Worm (Caenorhabditis elegans) whole organism, L2 larva: ENCODE results near the gene slc-28.1.

Source experiments
- C34F6.9 ChIP-seq: fragments of 150-350 bp; optimal IDR thresholded peaks from 2 replicates; lab custom pipeline; 2014; ENCODE audit warnings: missing biosample characterization, missing genetic modification characterization
- F13H6.1 ChIP-seq: sonication (generic microtip); optimal IDR thresholded peaks from 2 replicates; lab custom pipeline; 2016; ENCODE audit warnings: missing genetic modification characterization, missing compliant biosample characterization
- R02D3.7 ChIP-seq: fragments of 150-350 bp; optimal IDR thresholded peaks from 2 replicates; lab custom pipeline; 2014; ENCODE audit warnings: missing biosample characterization, missing genetic modification characterization
- Y55F3AM.14 ChIP-seq: fragments of 200-800 bp; sonication (Bioruptor generic); optimal IDR thresholded peaks from 2 replicates; lab custom pipeline; 2018; ENCODE audit warnings: mild to moderate bottlenecking, missing genetic modification characterization, missing compliant biosample characterization
- ZK546.5 ChIP-seq: sonication (generic microtip); optimal IDR thresholded peaks from 2 replicates; lab custom pipeline; 2017; ENCODE audit warnings: missing biosample characterization, missing genetic modification characterization
- alr-1 ChIP-seq: fragments of 150-350 bp; optimal IDR thresholded peaks from 2 replicates; lab custom pipeline; 2014; ENCODE audit warnings: missing biosample characterization, missing genetic modification characterization
- ama-1 ChIP-seq: fragments of 150-350 bp; optimal IDR thresholded peaks from 2 replicates; lab custom pipeline; 2018; ENCODE audit warnings: inconsistent platforms
- ceh-16 ChIP-seq: fragments of 150-350 bp; optimal IDR thresholded peaks from 2 replicates; lab custom pipeline; 2014; ENCODE audit warnings: missing biosample characterization, missing genetic modification characterization
- ceh-82 ChIP-seq: fragments of 150-350 bp; optimal IDR thresholded peaks from 2 replicates; lab custom pipeline; 2014; ENCODE audit warnings: missing biosample characterization, missing genetic modification characterization
- crh-2 ChIP-seq: sonication (generic microtip); optimal IDR thresholded peaks from 2 replicates; lab custom pipeline; 2017; ENCODE audit warnings: missing biosample characterization, missing genetic modification characterization
- dmd-4 ChIP-seq: sonication (generic microtip); optimal IDR thresholded peaks from 2 replicates; lab custom pipeline; 2017; ENCODE audit warnings: missing biosample characterization, missing genetic modification characterization
- egl-27 ChIP-seq: sonication (generic microtip); optimal IDR thresholded peaks from 3 replicates; lab custom pipeline; 2017; ENCODE audit warnings: missing biosample characterization, missing genetic modification reagents, missing genetic modification characterization
- elt-1 ChIP-seq: fragments of 150-350 bp; optimal IDR thresholded peaks from 2 replicates; lab custom pipeline; 2014; ENCODE audit warnings: missing biosample characterization, missing genetic modification characterization
- fos-1 ChIP-seq: fragments of 150-350 bp; optimal IDR thresholded peaks from 2 replicates; lab custom pipeline; 2014; ENCODE audit warnings: missing biosample characterization, missing genetic modification characterization
- gmeb-1 ChIP-seq: fragments of 150-350 bp; optimal IDR thresholded peaks from 2 replicates; lab custom pipeline; 2014; ENCODE audit warnings: missing biosample characterization, missing genetic modification characterization
- lin-11 ChIP-seq: fragments of 150-350 bp; sonication (generic microtip); optimal IDR thresholded peaks from 2 replicates; lab custom pipeline; 2014; ENCODE audit warnings: missing biosample characterization, missing genetic modification characterization, inconsistent platforms, mixed read lengths
- lin-13 ChIP-seq: fragments of 150-350 bp; optimal IDR thresholded peaks from 2 replicates; lab custom pipeline; 2014; ENCODE audit warnings: missing biosample characterization, missing genetic modification reagents, missing genetic modification characterization
- lin-39 ChIP-seq: fragments of 150-350 bp; optimal IDR thresholded peaks from 2 replicates; lab custom pipeline; 2014; ENCODE audit warnings: missing biosample characterization, missing genetic modification reagents, missing genetic modification characterization
- mab-5 ChIP-seq: fragments of 150-350 bp; optimal IDR thresholded peaks from 2 replicates; lab custom pipeline; 2014; ENCODE audit warnings: missing biosample characterization, missing genetic modification characterization
- mbf-1 ChIP-seq: sonication (generic microtip); optimal IDR thresholded peaks from 2 replicates; lab custom pipeline; 2017; ENCODE audit warnings: missing biosample characterization, missing genetic modification characterization
- nhr-11 ChIP-seq: fragments of 150-350 bp; optimal IDR thresholded peaks from 2 replicates; lab custom pipeline; 2014; ENCODE audit warnings: missing biosample characterization, missing genetic modification characterization
- nhr-12 ChIP-seq: fragments of 150-350 bp; optimal IDR thresholded peaks from 2 replicates; lab custom pipeline; 2014; ENCODE audit warnings: missing biosample characterization, missing genetic modification characterization
- nhr-129 ChIP-seq: fragments of 150-350 bp; optimal IDR thresholded peaks from 2 replicates; lab custom pipeline; 2014; ENCODE audit warnings: missing biosample characterization, missing genetic modification characterization
- nhr-23 ChIP-seq: fragments of 150-350 bp; optimal IDR thresholded peaks from 2 replicates; lab custom pipeline; 2014; ENCODE audit warnings: missing biosample characterization, missing genetic modification reagents, missing genetic modification characterization
- nhr-6 ChIP-seq: fragments of 150-350 bp; optimal IDR thresholded peaks from 2 replicates; lab custom pipeline; 2014; ENCODE audit warnings: missing biosample characterization, missing genetic modification characterization
- peb-1 ChIP-seq: fragments of 150-350 bp; optimal IDR thresholded peaks from 2 replicates; lab custom pipeline; 2014; ENCODE audit warnings: missing biosample characterization, missing genetic modification characterization
- sem-4 ChIP-seq: fragments of 150-350 bp; optimal IDR thresholded peaks from 2 replicates; lab custom pipeline; 2014; ENCODE audit warnings: missing biosample characterization, missing genetic modification reagents, missing genetic modification characterization
- skn-1 ChIP-seq: sonication (generic microtip); optimal IDR thresholded peaks from 2 replicates; lab custom pipeline; 2017; ENCODE audit warnings: missing biosample characterization, missing genetic modification characterization
- sma-3 ChIP-seq: sonication (generic microtip); optimal IDR thresholded peaks from 2 replicates; lab custom pipeline; 2016; ENCODE audit warnings: missing genetic modification reagents, missing genetic modification characterization, missing compliant biosample characterization
- snpc-4 ChIP-seq: fragments of 150-350 bp; optimal IDR thresholded peaks from 2 replicates; lab custom pipeline; 2014; ENCODE audit warnings: missing biosample characterization, missing genetic modification characterization
- unc-62 ChIP-seq: fragments of 150-350 bp; optimal IDR thresholded peaks from 2 replicates; lab custom pipeline; 2014; ENCODE audit warnings: missing biosample characterization, missing genetic modification reagents, missing genetic modification characterization
- zag-1 ChIP-seq: fragments of 150-350 bp; optimal IDR thresholded peaks from 2 replicates; lab custom pipeline; 2014; ENCODE audit warnings: missing biosample characterization, missing genetic modification characterization
- ztf-1 ChIP-seq: fragments of 200-800 bp; sonication (Bioruptor generic); conservative IDR thresholded peaks from 2 replicates; pipeline ENCODE4 v1.3.6; 2022; ENCODE audit warnings: missing genetic modification characterization, missing compliant biosample characterization
- ztf-11 ChIP-seq: sonication (generic microtip); optimal IDR thresholded peaks from 2 replicates; lab custom pipeline; 2017; ENCODE audit warnings: missing biosample characterization, missing genetic modification characterization

Gene slc-28.1

DNA sequence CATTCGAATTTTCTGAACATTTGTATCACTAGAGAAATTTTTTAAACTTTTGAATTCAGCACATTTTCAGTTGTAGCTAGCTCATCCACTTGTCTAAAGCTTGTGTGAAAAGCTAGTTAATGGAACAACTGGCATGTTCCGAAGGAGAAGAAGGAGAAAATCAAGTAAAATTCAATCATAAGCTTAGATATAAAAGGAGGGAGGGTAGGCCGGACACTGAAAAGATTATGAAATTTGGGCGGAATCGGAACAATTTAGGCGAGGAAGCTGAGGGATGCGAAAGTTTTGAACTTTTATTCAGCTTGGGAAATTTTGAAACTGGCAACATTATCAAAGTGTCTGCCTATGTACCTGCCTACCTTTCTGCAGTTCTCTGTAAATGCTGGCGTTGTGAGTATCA, 11.1 kb upstream of the slc-28.1 start:
- TF ChIP-seq nhr-12 (tag; lab: Kevin White, UChicago) (no peak), ztf-1 (no peak), mbf-1 (tag; lab: Kevin White, UChicago) (no peak), C34F6.9 (tag; lab: Kevin White, UChicago) (no peak), gmeb-1 (tag; lab: Kevin White, UChicago) (no peak), peb-1 (tag; lab: Kevin White, UChicago) (no peak), sem-4 (tag; lab: Kevin White, UChicago) (no peak), ZK546.5 (tag; lab: Kevin White, UChicago) (no peak), nhr-23 (tag; lab: Kevin White, UChicago) (no peak), ceh-16 (tag; lab: Kevin White, UChicago) (no peak), ceh-82 (no peak), Y55F3AM.14 (GFP tag; lab: Kevin White, UChicago) (no peak), mab-5 (tag; lab: Kevin White, UChicago) (no peak), unc-62 (GFP tag; lab: Kevin White, UChicago) (no peak), nhr-129 (tag; lab: Kevin White, UChicago) (no peak), skn-1 (tag; lab: Kevin White, UChicago) (no peak), lin-11 (tag; lab: Kevin White, UChicago) (no peak)

DNA sequence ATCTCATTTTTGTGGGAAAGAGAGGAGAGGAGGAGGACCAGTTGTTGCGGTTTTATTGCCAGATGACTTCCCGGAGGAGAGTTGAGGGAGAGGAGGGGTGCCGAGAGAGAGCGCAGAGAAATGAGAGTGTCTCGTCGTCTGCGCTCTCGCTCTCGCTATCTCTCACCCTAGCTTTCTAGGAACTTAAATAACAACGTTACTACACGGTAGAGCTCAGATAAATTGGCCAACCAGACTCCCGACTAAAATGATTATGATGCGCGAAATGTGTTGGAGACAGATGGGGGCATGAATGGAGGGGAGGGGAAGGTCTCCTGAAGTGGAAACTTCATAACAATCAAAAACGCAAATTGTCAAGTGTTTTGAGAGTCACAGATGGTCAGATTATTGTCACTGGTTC, 9.0 kb upstream of the slc-28.1 start:
- TF ChIP-seq nhr-12 (tag; lab: Kevin White, UChicago) = no peak
- no peak for TF ChIP-seq R02D3.7
- no peak for TF ChIP-seq nhr-129 (tag; lab: Kevin White, UChicago)
- TF ChIP-seq fos-1 (tag; lab: Kevin White, UChicago) = no peak
- TF ChIP-seq lin-11 (tag; lab: Kevin White, UChicago) = no peak
- no peak for TF ChIP-seq sem-4 (tag; lab: Kevin White, UChicago)
- TF ChIP-seq mab-5 (tag; lab: Kevin White, UChicago) = no peak
- no peak for TF ChIP-seq ceh-82
- no peak for TF ChIP-seq unc-62 (GFP tag; lab: Kevin White, UChicago)
- TF ChIP-seq ceh-16 (tag; lab: Kevin White, UChicago) = no peak

DNA sequence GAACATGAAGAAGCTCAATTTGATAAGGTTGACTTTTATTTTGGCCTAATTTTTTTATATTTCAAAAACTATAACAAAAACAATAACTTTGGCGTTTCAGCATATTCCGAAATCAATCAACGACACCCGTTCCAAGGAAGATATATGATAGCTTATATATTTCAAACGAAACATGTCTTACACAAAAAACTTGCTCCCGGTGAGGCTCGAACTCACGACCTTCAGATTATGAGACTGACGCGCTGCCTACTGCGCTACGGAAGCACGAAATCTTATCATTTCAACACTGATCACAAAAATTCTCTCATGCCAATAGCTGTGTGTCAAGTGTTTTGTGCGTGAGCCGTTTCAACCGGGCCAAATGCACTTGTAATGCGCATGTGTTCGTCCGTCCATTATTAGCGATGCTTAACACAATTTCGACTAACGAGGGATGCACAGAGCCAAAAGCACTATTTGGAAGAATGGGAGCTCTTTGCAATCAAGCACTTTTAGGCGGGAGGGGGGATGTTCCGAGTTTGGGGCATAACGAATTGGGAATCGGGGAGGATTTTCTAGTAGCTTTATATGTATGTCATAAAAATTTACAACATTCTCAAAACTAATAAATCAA, 8.4 kb upstream of the slc-28.1 start:
- TF ChIP-seq sma-3 (GFP tag; lab: Kevin White, UChicago) = no peak
- no peak for TF ChIP-seq ceh-82
- TF ChIP-seq dmd-4 (tag; lab: Kevin White, UChicago) = no peak
- no peak for TF ChIP-seq mab-5 (tag; lab: Kevin White, UChicago)
- TF ChIP-seq zag-1 = no peak
- no peak for TF ChIP-seq lin-11 (tag; lab: Kevin White, UChicago)
- TF ChIP-seq nhr-11 (tag; lab: Kevin White, UChicago) = no peak
- no peak for TF ChIP-seq crh-2 (tag; lab: Kevin White, UChicago)
- TF ChIP-seq ZK546.5 (tag; lab: Kevin White, UChicago) = no peak
- TF ChIP-seq egl-27 (tag; lab: Kevin White, UChicago) = no peak
- no peak for TF ChIP-seq elt-1
- no peak for TF ChIP-seq ama-1
- TF ChIP-seq alr-1 (tag; lab: Kevin White, UChicago) = no peak
- TF ChIP-seq Y55F3AM.14 (GFP tag; lab: Kevin White, UChicago) = no peak

DNA sequence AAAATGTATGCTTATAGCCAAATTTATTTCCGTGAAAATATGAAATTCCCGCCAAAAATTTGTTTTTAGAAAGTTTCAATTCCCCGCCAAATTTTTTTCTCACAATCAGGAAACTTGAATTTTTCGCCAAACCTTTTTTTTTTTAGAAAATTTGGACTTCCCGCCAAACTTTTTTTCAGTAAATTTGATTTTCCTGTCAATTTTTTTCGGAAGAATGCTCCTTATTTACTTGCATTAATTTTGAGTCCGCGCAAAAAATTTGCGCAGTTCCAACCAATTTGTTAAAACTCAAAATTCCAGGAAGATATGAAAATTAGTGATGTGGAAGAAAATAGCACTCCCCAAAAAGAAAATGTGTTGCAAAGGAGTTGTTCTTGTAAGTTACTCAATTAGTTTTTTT, 3.7 kb upstream of the slc-28.1 start, which contains the start of gene slc-28.2:
Gene slc-28.2, plus strand, starts transcription at position 301 of the 400 bp plus-strand sequence.
- TF ChIP-seq mbf-1 (tag; lab: Kevin White, UChicago) = no peak
- TF ChIP-seq skn-1 (tag; lab: Kevin White, UChicago) = no peak
- TF ChIP-seq gmeb-1 (tag; lab: Kevin White, UChicago) = no peak
- no peak for TF ChIP-seq nhr-11 (tag; lab: Kevin White, UChicago)
- TF ChIP-seq ceh-16 (tag; lab: Kevin White, UChicago) = no peak
- TF ChIP-seq nhr-23 (tag; lab: Kevin White, UChicago) = no peak
- no peak for TF ChIP-seq snpc-4 (tag; lab: Kevin White, UChicago)
- TF ChIP-seq F13H6.1 (tag; lab: Kevin White, UChicago) = no peak
- TF ChIP-seq nhr-6 = no peak
- no peak for TF ChIP-seq lin-13 (GFP tag; lab: Kevin White, UChicago)
- TF ChIP-seq dmd-4 (tag; lab: Kevin White, UChicago) = no peak
- TF ChIP-seq Y55F3AM.14 (GFP tag; lab: Kevin White, UChicago) = no peak
- TF ChIP-seq ztf-11 (tag; lab: Kevin White, UChicago) = no peak
- no peak for TF ChIP-seq lin-39 (tag; lab: Kevin White, UChicago)
